Worm (Caenorhabditis elegans) whole organism, L4 larva: ENCODE results near the gene ttbk-8.2.

Source experiments
- R02D3.7 ChIP-seq: fragments of 150-350 bp; sonication (generic microtip); optimal IDR thresholded peaks from 3 replicates; lab custom pipeline; 2014; ENCODE audit warnings: missing biosample characterization, missing genetic modification characterization
- ceh-82 ChIP-seq: sonication (generic microtip); optimal IDR thresholded peaks from 2 replicates; lab custom pipeline; 2017; ENCODE audit warnings: missing biosample characterization, missing genetic modification characterization
- dpl-1 ChIP-seq: fragments of 150-350 bp; optimal IDR thresholded peaks from 2 replicates; lab custom pipeline; 2014; ENCODE audit warnings: missing biosample characterization, missing genetic modification reagents, missing genetic modification characterization
- fkh-10 ChIP-seq: fragments of 150-350 bp; optimal IDR thresholded peaks from 2 replicates; lab custom pipeline; 2014; ENCODE audit warnings: missing biosample characterization, missing genetic modification reagents, missing genetic modification characterization
- lin-15B ChIP-seq: fragments of 150-350 bp; sonication (generic microtip); optimal IDR thresholded peaks from 3 replicates; lab custom pipeline; 2014; ENCODE audit warnings: missing biosample characterization, missing genetic modification characterization
- lin-29 ChIP-seq: fragments of 200-800 bp; sonication (Bioruptor generic); IDR thresholded peaks from 2 replicates; pipeline ENCODE4 v1.3.6; 2022; ENCODE audit warnings: missing genetic modification reagents, missing genetic modification characterization, missing compliant biosample characterization
- snpc-4 ChIP-seq: fragments of 150-350 bp; optimal IDR thresholded peaks from 2 replicates; lab custom pipeline; 2014; ENCODE audit warnings: missing biosample characterization, missing genetic modification characterization
- unc-39 ChIP-seq: sonication (generic microtip); optimal IDR thresholded peaks from 2 replicates; lab custom pipeline; 2017; ENCODE audit warnings: missing biosample characterization, missing genetic modification characterization
- unc-62 ChIP-seq, 3 experiments: fragments of 150-350 bp in 1 of 3; sonication (generic microtip); optimal IDR thresholded peaks in 2 of 3; peaks in 1 of 3; 1 replicate in 1 of 3; 2 replicates in 2 of 3; lab custom pipeline; 2014 to 2017; ENCODE audit warnings: missing biosample characterization in 3 of 3, missing genetic modification characterization in 3 of 3, missing genetic modification reagents in 3 of 3, missing genotype in 1 of 3

ce11 chrIV:5598515-5599132 is 33.1 kb upstream of the ttbk-8.2 start:
- TF ChIP-seq unc-39 (tag; lab: Kevin White, UChicago), result no peak
- no peak for TF ChIP-seq snpc-4 (tag; lab: Kevin White, UChicago)
- no peak for TF ChIP-seq lin-15B (tag; lab: Kevin White, UChicago)
- no peak for TF ChIP-seq dpl-1 (GFP tag; lab: Kevin White, UChicago)
- TF ChIP-seq fkh-10, result no peak
- TF ChIP-seq ceh-82 (tag; lab: Kevin White, UChicago), result no peak
- no peak for TF ChIP-seq unc-62 (GFP tag; optimal IDR thresholded peaks at IDR 0.05 in 1 of 2; lab: Kevin White, UChicago)
- no peak for TF ChIP-seq unc-62 (tag; optimal IDR thresholded peaks at IDR 0.05; lab: Kevin White, UChicago)
- no peak for TF ChIP-seq R02D3.7 (tag; lab: Kevin White, UChicago)
- TF ChIP-seq lin-29, result no peak
